Worm (Caenorhabditis elegans) whole organism, late embryonic: ENCODE results near the gene srh-20.

Source experiments
- F13H6.1 ChIP-seq: sonication (generic microtip); optimal IDR thresholded peaks from 2 replicates; lab custom pipeline; 2016; ENCODE audit warnings: missing genetic modification characterization, missing compliant biosample characterization
- ama-1 ChIP-seq: fragments of 150-350 bp; optimal IDR thresholded peaks from 2 replicates; lab custom pipeline; 2014
- ceh-24 ChIP-seq: sonication (generic microtip); optimal IDR thresholded peaks from 2 replicates; lab custom pipeline; 2016; ENCODE audit warnings: mild to moderate bottlenecking, missing genetic modification characterization, missing compliant biosample characterization
- ceh-9 ChIP-seq: sonication (generic microtip); optimal IDR thresholded peaks from 2 replicates; lab custom pipeline; 2016; ENCODE audit warnings: mild to moderate bottlenecking, missing genetic modification characterization, inconsistent platforms, missing compliant biosample characterization
- elt-2 ChIP-seq: sonication (generic microtip); optimal IDR thresholded peaks from 2 replicates; lab custom pipeline; 2016; ENCODE audit warnings: missing genetic modification reagents, missing genetic modification characterization, missing compliant biosample characterization
- lin-11 ChIP-seq: fragments of 200-800 bp; sonication (Bioruptor generic); optimal IDR thresholded peaks from 2 replicates; lab custom pipeline; 2018; ENCODE audit warnings: mild to moderate bottlenecking, missing genetic modification characterization, missing compliant biosample characterization
- nfya-1 ChIP-seq: sonication (generic microtip); optimal IDR thresholded peaks from 2 replicates; lab custom pipeline; 2017; ENCODE audit warnings: missing genetic modification characterization, mild to moderate bottlenecking, missing compliant biosample characterization, antibody characterized with exemption, moderate library complexity
- nhr-11 ChIP-seq: fragments of 150-350 bp; optimal IDR thresholded peaks from 2 replicates; lab custom pipeline; 2014; ENCODE audit warnings: missing biosample characterization, missing genetic modification characterization
- odd-2 ChIP-seq: sonication (generic microtip); optimal IDR thresholded peaks from 2 replicates; lab custom pipeline; 2017; ENCODE audit warnings: antibody characterized with exemption, mild to moderate bottlenecking, missing genetic modification characterization, missing compliant biosample characterization
- rnt-1 ChIP-seq: sonication (generic microtip); optimal IDR thresholded peaks from 2 replicates; lab custom pipeline; 2016; ENCODE audit warnings: missing genetic modification characterization, missing compliant biosample characterization
- sox-4 ChIP-seq: sonication (generic microtip); optimal IDR thresholded peaks from 2 replicates; lab custom pipeline; 2017; ENCODE audit warnings: mild to moderate bottlenecking, missing genetic modification characterization, inconsistent platforms, missing compliant biosample characterization
- ztf-16 ChIP-seq: sonication (generic microtip); optimal IDR thresholded peaks from 2 replicates; lab custom pipeline; 2017; ENCODE audit warnings: missing genetic modification characterization, missing compliant biosample characterization

- no peak for TF ChIP-seq nhr-11
- TF ChIP-seq ceh-9 (tag; lab: Kevin White, UChicago): no peak
- no peak for TF ChIP-seq sox-4 (tag; lab: Kevin White, UChicago)
- TF ChIP-seq elt-2 (tag; lab: Kevin White, UChicago): no peak
- TF ChIP-seq nfya-1 (tag; lab: Kevin White, UChicago): no peak
- TF ChIP-seq ceh-24: no peak
- no peak for TF ChIP-seq ama-1 (lab: Kevin White, UChicago)
- no peak for TF ChIP-seq rnt-1 (tag; lab: Kevin White, UChicago)
- no peak for TF ChIP-seq odd-2
- TF ChIP-seq F13H6.1 (tag; lab: Kevin White, UChicago): no peak
- TF ChIP-seq ztf-16 (tag; lab: Kevin White, UChicago): no peak
- TF ChIP-seq lin-11 (tag; lab: Kevin White, UChicago): no peak
Measured at ce11 chrV:4934406-4934805, 9.7 kb downstream of the srh-20 start, which contains the start of gene catp-2.
